Worm (Caenorhabditis elegans): ENCODE results near the gene mct-6.

DNA sequence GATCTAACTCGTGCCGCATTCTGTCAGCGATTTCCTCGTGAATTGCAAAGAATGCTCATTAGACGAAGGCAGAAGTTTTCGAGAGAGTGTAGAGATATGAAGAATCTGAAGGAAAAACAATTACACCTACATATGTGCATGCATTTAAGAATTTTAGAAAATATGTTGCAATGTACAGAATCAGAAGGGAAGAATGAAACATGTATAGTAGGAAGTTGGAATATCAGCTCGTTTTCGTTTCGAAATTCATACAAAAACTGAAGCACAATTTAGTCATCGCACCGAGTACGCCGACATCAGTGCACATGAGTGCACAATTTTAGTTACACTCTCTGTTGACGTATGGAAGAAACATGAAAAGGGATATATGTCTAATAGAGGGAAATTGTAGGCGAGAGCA, 15.8 kb downstream of the mct-6 start, which contains the start of gene C10E2.5:
- TF ChIP-seq tbx-37 (GFP tag; conservative IDR thresholded peaks at IDR 0.05) (no peak), ama-1 (optimal IDR thresholded peaks at IDR 0.05) (no peak), flt-1 (GFP tag; IDR thresholded peaks at IDR 0.05) (no peak), B0310.2 (tag; optimal IDR thresholded peaks at IDR 0.05) (no peak), tbx-11 (GFP tag; IDR thresholded peaks at IDR 0.05) (no peak), hmbx-1 (tag; optimal IDR thresholded peaks at IDR 0.05) (no peak), pes-1 (GFP tag; IDR thresholded peaks at IDR 0.05) (no peak), hnd-1 (tag; optimal IDR thresholded peaks at IDR 0.05) (no peak), ets-7 (tag; optimal IDR thresholded peaks at IDR 0.05) (no peak), F13C5.2 (tag; optimal IDR thresholded peaks at IDR 0.05) (no peak), ceh-13 (GFP tag; optimal IDR thresholded peaks at IDR 0.05) (no peak), sea-1 (GFP tag; conservative IDR thresholded peaks at IDR 0.05) (no peak), hmg-4 (GFP tag; optimal IDR thresholded peaks at IDR 0.05) (no peak), ceh-36 (tag; optimal IDR thresholded peaks at IDR 0.05) (no peak)
